Worm (Caenorhabditis elegans): Measurements from ENCODE around the gene C01G6.9.

DNA sequence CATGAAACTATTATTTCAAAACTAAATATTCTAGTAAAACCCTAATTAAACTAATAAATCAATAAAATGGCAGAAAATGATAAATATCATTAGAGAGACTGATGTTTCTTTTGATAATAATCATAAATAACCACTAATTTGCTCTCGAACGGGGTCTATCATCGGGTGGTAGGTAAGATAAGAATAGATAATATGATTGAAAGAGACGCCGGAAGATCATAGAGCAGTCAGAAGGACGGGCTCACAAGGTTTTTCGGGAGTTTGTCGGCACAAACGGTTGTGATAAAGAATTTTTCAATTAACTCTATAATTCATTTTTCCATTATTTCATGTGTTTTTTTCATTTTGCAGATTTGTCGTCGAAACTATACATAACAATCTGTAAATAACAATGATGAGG is 5.4 kb upstream of the C01G6.9 start:
- TF ChIP-seq lsy-2 (tag; optimal IDR thresholded peaks at IDR 0.05) (no peak), hlh-1 (tag; optimal IDR thresholded peaks at IDR 0.05) (no peak), ztf-11 (tag; optimal IDR thresholded peaks at IDR 0.05) (no peak), unc-62 (GFP tag; optimal IDR thresholded peaks at IDR 0.05) (no peak), pha-4 (tag; optimal IDR thresholded peaks at IDR 0.05) (no peak), unc-39 (tag; optimal IDR thresholded peaks at IDR 0.05) (no peak), elt-3 (tag; optimal IDR thresholded peaks at IDR 0.05) (no peak), nhr-76 (tag; optimal IDR thresholded peaks at IDR 0.05) (no peak)

Measured in whole organism, mixed stage, embryonic.